Fruit fly (Drosophila melanogaster): ENCODE measurements around the gene AdamTS-A.

dm6 chr3R:15513208-15513607 is 37.2 kb upstream of the AdamTS-A start:
- TF ChIP-seq CG42726 (GFP tag; IDR thresholded peaks at IDR 0.05; ENCODE audit: partially characterized antibody): no peak
- no peak for TF ChIP-seq MBD-R2 (GFP tag; IDR thresholded peaks at IDR 0.05)
- no peak for TF ChIP-seq psq (GFP tag; optimal IDR thresholded peaks at IDR 0.05)

Measured in whole organism, embryonic.